Fruit fly (Drosophila melanogaster): ENCODE measurements around the gene Cyp4s3.

- TF ChIP-seq insv (optimal IDR thresholded peaks at IDR 0.05) (no peak), psq (optimal IDR thresholded peaks at IDR 0.05) (no peak), Myc (optimal IDR thresholded peaks at IDR 0.05) (no peak), Sin3A (optimal IDR thresholded peaks at IDR 0.05) (no peak)
Measured at dm6 chrX:15090371-15090770, 26.0 kb downstream of the Cyp4s3 start.

Data from Kc167 (cell line).